Fruit fly (Drosophila melanogaster) whole organism, embryonic: ENCODE data around the gene Pdfr.

Experiments used
- Atf-2 ChIP-seq: fragments of 200-800 bp; sonication (Bioruptor generic); optimal IDR thresholded peaks from 2 replicates; lab custom pipeline; 2016; ENCODE audit warnings: missing biosample characterization, missing genetic modification characterization
- CG12219 ChIP-seq: fragments of 200-800 bp; sonication (Bioruptor generic); optimal IDR thresholded peaks from 3 replicates; lab custom pipeline; 2018; ENCODE audit warnings: missing biosample characterization, mild to moderate bottlenecking, missing genetic modification characterization
- CG12299 ChIP-seq: fragments of 200-800 bp; sonication (Bioruptor generic); optimal IDR thresholded peaks from 2 replicates; lab custom pipeline; 2018; ENCODE audit warnings: missing biosample characterization, mild to moderate bottlenecking, missing genetic modification characterization
- CG13296 ChIP-seq: fragments of 200-800 bp; sonication (Bioruptor generic); optimal IDR thresholded peaks from 3 replicates; lab custom pipeline; 2018; ENCODE audit warnings: missing biosample characterization, mild to moderate bottlenecking, missing genetic modification characterization
- CG14710 ChIP-seq: fragments of 200-800 bp; sonication (Bioruptor generic); optimal IDR thresholded peaks from 3 replicates; lab custom pipeline; 2019; ENCODE audit warnings: missing biosample characterization, mild to moderate bottlenecking, missing genetic modification characterization, moderate library complexity
- CG1529 ChIP-seq: fragments of 200-800 bp; sonication (Bioruptor generic); optimal IDR thresholded peaks from 3 replicates; lab custom pipeline; 2018; ENCODE audit warnings: missing biosample characterization, missing genetic modification characterization
- CG15601 ChIP-seq: fragments of 200-800 bp; sonication (Bioruptor generic); optimal IDR thresholded peaks from 3 replicates; lab custom pipeline; 2019; ENCODE audit warnings: missing biosample characterization, mild to moderate bottlenecking, missing genetic modification characterization, moderate library complexity
- CG16813 ChIP-seq: fragments of 200-800 bp; sonication (Bioruptor generic); IDR thresholded peaks from 3 replicates; pipeline ENCODE4 v1.3.6; 2022; ENCODE audit warnings: missing biosample characterization, missing genetic modification characterization; ENCODE audit not compliant: partially characterized antibody
- CG30020 ChIP-seq: fragments of 200-800 bp; optimal IDR thresholded peaks from 2 replicates; lab custom pipeline; 2019; ENCODE audit warnings: missing biosample characterization, mild to moderate bottlenecking, missing genetic modification characterization, moderate library complexity
- CG3065 ChIP-seq: fragments of 200-800 bp; sonication (Bioruptor generic); optimal IDR thresholded peaks from 2 replicates; lab custom pipeline; 2016; ENCODE audit warnings: missing biosample characterization, missing genetic modification characterization
- CG32767 ChIP-seq: fragments of 200-800 bp; sonication (Bioruptor generic); IDR thresholded peaks from 2 replicates; pipeline ENCODE4 v1.3.6; 2022; ENCODE audit warnings: missing biosample characterization, missing genetic modification characterization
- CG34224 ChIP-seq: fragments of 200-800 bp; sonication (Bioruptor generic); IDR thresholded peaks from 3 replicates; pipeline ENCODE4 v1.3.6; 2022; ENCODE audit warnings: missing biosample characterization, missing genetic modification characterization; ENCODE audit not compliant: partially characterized antibody
- CG4730 ChIP-seq: fragments of 200-800 bp; sonication (Bioruptor generic); IDR thresholded peaks from 2 replicates; pipeline ENCODE4 v1.3.6; 2022; ENCODE audit warnings: missing biosample characterization, missing genetic modification characterization
- CG6254 ChIP-seq: fragments of 200-800 bp; sonication (Bioruptor generic); optimal IDR thresholded peaks from 3 replicates; lab custom pipeline; 2017; ENCODE audit warnings: mild to moderate bottlenecking, missing biosample characterization, missing genetic modification reagents, missing genetic modification characterization
- CG6272 ChIP-seq: fragments of 200-800 bp; sonication (Bioruptor generic); IDR thresholded peaks from 2 replicates; pipeline ENCODE4 v1.3.6; 2022; ENCODE audit warnings: missing biosample characterization, missing genetic modification characterization
- CG6813 ChIP-seq: fragments of 200-800 bp; sonication (Bioruptor generic); optimal IDR thresholded peaks from 2 replicates; lab custom pipeline; 2017; ENCODE audit warnings: missing biosample characterization, missing genetic modification characterization, mild to moderate bottlenecking, moderate library complexity, missing genetic modification reagents
- CG9817 ChIP-seq: fragments of 200-800 bp; sonication (Bioruptor generic); optimal IDR thresholded peaks from 2 replicates; lab custom pipeline; 2018; ENCODE audit warnings: missing biosample characterization, mild to moderate bottlenecking, missing genetic modification characterization, moderate library complexity
- CG9876 ChIP-seq: fragments of 200-800 bp; sonication (Bioruptor generic); optimal IDR thresholded peaks from 2 replicates; lab custom pipeline; 2016; ENCODE audit warnings: missing biosample characterization, missing genetic modification characterization
- CTCF ChIP-seq: fragments of 200-800 bp; sonication (Bioruptor generic); optimal IDR thresholded peaks from 2 replicates; lab custom pipeline; 2017; ENCODE audit warnings: missing biosample characterization, mild to moderate bottlenecking, missing genetic modification characterization, moderate library complexity
- Deaf1 ChIP-seq: fragments of 200-800 bp; optimal IDR thresholded peaks from 3 replicates; lab custom pipeline; 2019; ENCODE audit warnings: missing biosample characterization, mild to moderate bottlenecking, missing genetic modification characterization, moderate library complexity
- Dp ChIP-seq: fragments of 200-800 bp; sonication (Bioruptor generic); optimal IDR thresholded peaks from 2 replicates; lab custom pipeline; 2018; ENCODE audit warnings: missing biosample characterization, mild to moderate bottlenecking, missing genetic modification characterization, moderate library complexity
- ERR ChIP-seq: fragments of 200-800 bp; sonication (Bioruptor generic); optimal IDR thresholded peaks from 2 replicates; lab custom pipeline; 2016; ENCODE audit warnings: missing biosample characterization, missing genetic modification characterization
- GATAe ChIP-seq: fragments of 200-800 bp; sonication (Bioruptor generic); conservative IDR thresholded peaks from 2 replicates; pipeline ENCODE4 v1.3.6; 2022; ENCODE audit warnings: missing biosample characterization, missing genetic modification characterization
- HmgD ChIP-seq: fragments of 200-800 bp; sonication (Bioruptor generic); optimal IDR thresholded peaks from 3 replicates; lab custom pipeline; 2016; ENCODE audit warnings: missing biosample characterization, missing genetic modification characterization
- Mes4 ChIP-seq: fragments of 200-800 bp; sonication (Bioruptor generic); optimal IDR thresholded peaks from 2 replicates; lab custom pipeline; 2016; ENCODE audit warnings: missing biosample characterization, missing genetic modification characterization
- NfI ChIP-seq: fragments of 200-800 bp; sonication (Bioruptor generic); optimal IDR thresholded peaks from 3 replicates; lab custom pipeline; 2018; ENCODE audit warnings: missing biosample characterization, mild to moderate bottlenecking, missing genetic modification characterization, moderate library complexity
- Optix ChIP-seq: fragments of 200-800 bp; sonication (Bioruptor generic); IDR thresholded peaks from 3 replicates; pipeline ENCODE4 v1.3.6; 2022; ENCODE audit warnings: missing biosample characterization, missing genetic modification characterization
- Rfx ChIP-seq: fragments of 200-800 bp; sonication (Bioruptor generic); IDR thresholded peaks from 2 replicates; pipeline ENCODE4 v1.3.6; 2022; ENCODE audit warnings: missing biosample characterization, missing genetic modification characterization
- Six4 ChIP-seq: fragments of 200-800 bp; sonication (Bioruptor generic); optimal IDR thresholded peaks from 2 replicates; lab custom pipeline; 2016; ENCODE audit warnings: missing biosample characterization, missing genetic modification characterization
- Xbp1 ChIP-seq: fragments of 200-800 bp; sonication (Bioruptor generic); optimal IDR thresholded peaks from 3 replicates; lab custom pipeline; 2016; ENCODE audit warnings: missing biosample characterization, mild to moderate bottlenecking, missing genetic modification characterization
- abd-A ChIP-seq: fragments of 200-800 bp; sonication (Bioruptor generic); optimal IDR thresholded peaks from 3 replicates; lab custom pipeline; 2019; ENCODE audit warnings: missing biosample characterization, mild to moderate bottlenecking, missing genetic modification characterization, moderate library complexity
- ash1 ChIP-seq: fragments of 200-800 bp; sonication (Bioruptor generic); optimal IDR thresholded peaks from 2 replicates; lab custom pipeline; 2018; ENCODE audit warnings: missing biosample characterization, mild to moderate bottlenecking, missing genetic modification characterization
- br ChIP-seq: fragments of >200 bp; optimal IDR thresholded peaks from 2 replicates; lab custom pipeline; 2017
- chif ChIP-seq, 2 experiments: fragments of 200-800 bp; sonication (Bioruptor generic); optimal IDR thresholded peaks; 3 replicates each; lab custom pipeline; 2016; ENCODE audit warnings: missing biosample characterization in 2 of 2, missing genetic modification characterization in 2 of 2
- hbn ChIP-seq: fragments of 200-800 bp; sonication (Bioruptor generic); IDR thresholded peaks from 2 replicates; pipeline ENCODE4 v1.3.6; 2022; ENCODE audit warnings: missing biosample characterization, missing genetic modification characterization; ENCODE audit not compliant: partially characterized antibody
- lov ChIP-seq, 2 experiments: fragments of 200-800 bp in 1 of 2; fragments of >200 bp in 1 of 2; sonication (Bioruptor generic) in 1 of 2; IDR thresholded peaks in 1 of 2; optimal IDR thresholded peaks in 1 of 2; 2 replicates in 1 of 2; 3 replicates in 1 of 2; pipeline versions ENCODE4 v1.3.6 to Lab custom; 2017 to 2022; ENCODE audit warnings: missing biosample characterization in 1 of 2, missing genetic modification characterization in 1 of 2
- pho ChIP-seq: fragments of 200-800 bp; sonication (Bioruptor generic); optimal IDR thresholded peaks from 2 replicates; lab custom pipeline; 2016; ENCODE audit warnings: missing biosample characterization, missing genetic modification characterization
- prd ChIP-seq, 3 experiments: fragments of >200 bp in 2 of 3; fragments of 200-800 bp in 1 of 3; sonication (Bioruptor generic) in 1 of 3; optimal IDR thresholded peaks in 2 of 3; IDR thresholded peaks in 1 of 3; 2 replicates in 2 of 3; 3 replicates in 1 of 3; pipeline versions ENCODE4 v1.3.6 to Lab custom; 2017 to 2022; ENCODE audit warnings: missing biosample characterization in 1 of 3, missing genetic modification characterization in 1 of 3
- row ChIP-seq: fragments of 200-800 bp; sonication (Bioruptor generic); IDR thresholded peaks from 3 replicates; pipeline ENCODE4 v1.3.6; 2022; ENCODE audit warnings: missing biosample characterization, missing genetic modification characterization
- shn ChIP-seq: fragments of 200-800 bp; sonication (Bioruptor generic); optimal IDR thresholded peaks from 3 replicates; lab custom pipeline; 2016; ENCODE audit warnings: missing biosample characterization, missing genetic modification characterization
- slou ChIP-seq: fragments of 200-800 bp; sonication (Bioruptor generic); optimal IDR thresholded peaks from 3 replicates; lab custom pipeline; 2016; ENCODE audit warnings: missing biosample characterization, missing genetic modification characterization
- sr ChIP-seq: fragments of 200-800 bp; sonication (Bioruptor generic); IDR thresholded peaks from 3 replicates; pipeline ENCODE4 v1.3.6; 2022; ENCODE audit warnings: missing biosample characterization, missing genetic modification characterization
- tgo ChIP-seq: fragments of 200-800 bp; sonication (Bioruptor generic); IDR thresholded peaks from 3 replicates; pipeline ENCODE4 v1.3.6; 2022; ENCODE audit warnings: missing biosample characterization, missing genetic modification characterization
- tin ChIP-seq: fragments of 200-800 bp; sonication (Bioruptor generic); optimal IDR thresholded peaks from 3 replicates; lab custom pipeline; 2016; ENCODE audit warnings: missing biosample characterization, missing genetic modification characterization
- tio ChIP-seq: fragments of 200-800 bp; sonication (Bioruptor generic); optimal IDR thresholded peaks from 2 replicates; lab custom pipeline; 2017; ENCODE audit warnings: missing biosample characterization, missing genetic modification characterization, inconsistent platforms
- unc-4 ChIP-seq: fragments of 200-800 bp; sonication (Bioruptor generic); IDR thresholded peaks from 2 replicates; pipeline ENCODE4 v1.3.6; 2022; ENCODE audit warnings: missing biosample characterization, missing genetic modification characterization; ENCODE audit not compliant: partially characterized antibody

The Pdfr gene

dm6 chrX:2603851-2604505 is 52.0 kb downstream of the Pdfr start, which contains the start of the genes Klp3A and Zw10 (continued):
- TF ChIP-seq br (lab: Kevin White, UChicago), result no peak
- no peak for TF ChIP-seq CTCF (GFP tag; lab: Kevin White, UChicago)
- TF ChIP-seq ash1, result no peak
- peak; percentile 66; the same call in 2 of the 3 replicates for TF ChIP-seq CG34224 (GFP tag; lab: Robert Waterston, UW)
- peak; percentile 1 for TF ChIP-seq Atf-2 (GFP tag; lab: Kevin White, UChicago)
- peak; percentile 43 for TF ChIP-seq pho (GFP tag; lab: Kevin White, UChicago)

- no peak for TF ChIP-seq ash1
- TF ChIP-seq CG15601 (tag; lab: Kevin White, UChicago), result peak; percentile 45
- TF ChIP-seq CG30020 (tag; lab: Kevin White, UChicago), result peak; percentile 21
- TF ChIP-seq tin (GFP tag; lab: Kevin White, UChicago), result peak; percentile 69
- peak; percentile 28 for TF ChIP-seq slou (GFP tag; lab: Kevin White, UChicago)
- TF ChIP-seq Dp (GFP tag; lab: Kevin White, UChicago), result peak; percentile 30
- peak; percentile 72 for TF ChIP-seq CG6813 (GFP tag; lab: Kevin White, UChicago)
- peak; percentile 86 for TF ChIP-seq Xbp1 (GFP tag; lab: Kevin White, UChicago)
- no peak for TF ChIP-seq CG1529 (GFP tag; lab: Kevin White, UChicago)
- no peak for TF ChIP-seq HmgD (GFP tag; lab: Kevin White, UChicago)
- peak; percentile 31; the same call in 1 of the 3 replicates for TF ChIP-seq sr
- TF ChIP-seq shn (GFP tag; lab: Kevin White, UChicago), result peak; percentile 66
- TF ChIP-seq Mes4, result peak; percentile 34
- peak; percentile 37; the same call in 1 of the 2 replicates for TF ChIP-seq CG32767 (GFP tag; lab: Robert Waterston, UW)
- no peak for TF ChIP-seq abd-A (tag; lab: Kevin White, UChicago)
- peak; percentile 75 for TF ChIP-seq CG6272 (GFP tag; lab: Robert Waterston, UW)
- peak; percentile 65 for TF ChIP-seq ERR
- peak; percentile 86 for TF ChIP-seq Rfx
- TF ChIP-seq GATAe (GFP tag; lab: Robert Waterston, UW), result no peak
- peak; percentile 92 for TF ChIP-seq row (GFP tag; lab: Robert Waterston, UW)
- peak; percentile 21 for TF ChIP-seq CG3065
- peak; percentile 72 for TF ChIP-seq CG13296 (GFP tag; lab: Kevin White, UChicago)
- peak; percentile 49 for TF ChIP-seq CG12219 (GFP tag; lab: Kevin White, UChicago)
- no peak for TF ChIP-seq Deaf1 (tag; lab: Kevin White, UChicago)
- TF ChIP-seq unc-4 (GFP tag; lab: Robert Waterston, UW), result 0 out of 2 replicates have a peak, but pooled peaks have one; percentile 12
- no peak for TF ChIP-seq lov (optimal IDR thresholded peaks at IDR 0.05; lab: Kevin White, UChicago)
- peak; percentile 79; the same call in 2 of the 3 replicates for TF ChIP-seq lov (GFP tag; IDR thresholded peaks at IDR 0.05; lab: Robert Waterston, UW)
- no peak for TF ChIP-seq CG16813 (GFP tag; lab: Robert Waterston, UW)
- TF ChIP-seq CG9817 (tag; lab: Kevin White, UChicago), result peak; percentile 63
- no peak for TF ChIP-seq CG9876 (GFP tag; lab: Kevin White, UChicago)
- no peak for TF ChIP-seq hbn (GFP tag; lab: Robert Waterston, UW)
- peak; percentile 75 for TF ChIP-seq NfI (GFP tag; lab: Kevin White, UChicago)
- peak; percentile 78 for TF ChIP-seq CG4730
- no peak for TF ChIP-seq prd (optimal IDR thresholded peaks at IDR 0.05; lab: Kevin White, UChicago)
- TF ChIP-seq prd (GFP tag; IDR thresholded peaks at IDR 0.05; lab: Robert Waterston, UW), result peak; percentile 86
- peak; percentile 58 for TF ChIP-seq CG14710
- TF ChIP-seq CG12299 (tag; lab: Kevin White, UChicago), result peak; percentile 29
- no peak for TF ChIP-seq CG6254 (GFP tag; lab: Kevin White, UChicago)
- no peak for TF ChIP-seq tio (GFP tag; lab: Kevin White, UChicago)
- TF ChIP-seq chif (GFP tag; optimal IDR thresholded peaks at IDR 0.05; lab: Kevin White, UChicago), result peak in 1 of 2 experiments; percentile 74
- peak; percentile 42 for TF ChIP-seq Six4
- TF ChIP-seq Optix (GFP tag; lab: Robert Waterston, UW), result peak; percentile 65
- TF ChIP-seq tgo (GFP tag; lab: Robert Waterston, UW), result peak; percentile 85
Measured at dm6 chrX:2608470-2609157, 56.6 kb downstream of the Pdfr start, which contains the start of gene Smyd3. Gene Smyd3 (minus strand): TSS chrX:2608876.
